Fruit fly (Drosophila melanogaster) whole organism, embryonic: ENCODE data around the gene Ak3.

Source experiments
- BtbVII ChIP-seq: fragments of 200-800 bp; sonication (Bioruptor generic); optimal IDR thresholded peaks from 3 replicates; lab custom pipeline; 2017; ENCODE audit warnings: missing biosample characterization, mild to moderate bottlenecking, missing genetic modification characterization
- CG1233 ChIP-seq: fragments of 200-800 bp; sonication (Bioruptor generic); optimal IDR thresholded peaks from 4 replicates; lab custom pipeline; 2018; ENCODE audit warnings: missing biosample characterization, mild to moderate bottlenecking, missing genetic modification characterization
- CG12942 ChIP-seq: fragments of 200-800 bp; sonication (Bioruptor generic); optimal IDR thresholded peaks from 3 replicates; lab custom pipeline; 2016; ENCODE audit warnings: missing biosample characterization, missing genetic modification characterization
- Lim3 ChIP-seq: fragments of 200-800 bp; sonication (Bioruptor generic); IDR thresholded peaks from 2 replicates; pipeline ENCODE4 v1.3.6; 2022; ENCODE audit warnings: missing biosample characterization, missing genetic modification characterization
- Nf-YC ChIP-seq: fragments of 200-800 bp; optimal IDR thresholded peaks from 3 replicates; lab custom pipeline; 2019; ENCODE audit warnings: missing biosample characterization, mild to moderate bottlenecking, missing genetic modification characterization, moderate library complexity
- az2 ChIP-seq: fragments of 200-800 bp; sonication (Bioruptor generic); optimal IDR thresholded peaks from 3 replicates; lab custom pipeline; 2016; ENCODE audit warnings: missing biosample characterization, missing genetic modification characterization
- ewg ChIP-seq: fragments of 200-800 bp; sonication (Bioruptor generic); optimal IDR thresholded peaks from 3 replicates; lab custom pipeline; 2017; ENCODE audit warnings: mild to moderate bottlenecking, missing biosample characterization, missing genetic modification reagents, missing genetic modification characterization
- gcm ChIP-seq: fragments of 200-800 bp; sonication (Bioruptor generic); optimal IDR thresholded peaks from 2 replicates; lab custom pipeline; 2019; ENCODE audit warnings: missing biosample characterization, mild to moderate bottlenecking, missing genetic modification characterization, moderate library complexity
- slp2 ChIP-seq: fragments of 200-800 bp; sonication (Bioruptor generic); optimal IDR thresholded peaks from 2 replicates; lab custom pipeline; 2016; ENCODE audit warnings: missing biosample characterization, missing genetic modification characterization
- tio ChIP-seq: fragments of 200-800 bp; sonication (Bioruptor generic); optimal IDR thresholded peaks from 2 replicates; lab custom pipeline; 2017; ENCODE audit warnings: missing biosample characterization, missing genetic modification characterization, inconsistent platforms

DNA sequence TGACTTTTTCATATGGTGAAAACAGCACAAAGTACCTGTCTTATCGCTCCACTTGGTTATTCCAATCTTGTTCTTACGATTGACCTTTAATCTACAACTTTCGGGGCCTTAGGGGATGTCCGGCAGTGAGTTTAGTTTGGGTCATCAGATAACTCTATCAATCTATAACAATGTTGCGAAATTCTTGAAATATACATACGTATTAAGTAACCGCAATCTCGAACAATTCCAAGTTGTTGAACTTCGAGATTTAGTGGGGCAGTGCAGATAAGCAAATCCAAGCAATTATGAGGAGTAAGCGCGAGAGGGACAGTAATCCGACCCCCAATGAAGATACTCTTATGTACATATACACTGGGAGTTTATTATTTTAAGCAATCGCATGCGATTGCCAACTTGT lies 18.8 kb downstream of the Ak3 start:
- no peak for TF ChIP-seq CG1233 (GFP tag; lab: Kevin White, UChicago)
- no peak for TF ChIP-seq slp2 (GFP tag; lab: Kevin White, UChicago)
- no peak for TF ChIP-seq BtbVII (GFP tag; lab: Kevin White, UChicago)
- TF ChIP-seq Nf-YC (tag; lab: Kevin White, UChicago): no peak
- TF ChIP-seq az2 (GFP tag; lab: Kevin White, UChicago): no peak
- TF ChIP-seq tio: no peak
- no peak for TF ChIP-seq ewg (GFP tag; lab: Kevin White, UChicago)
- no peak for TF ChIP-seq CG12942 (GFP tag; lab: Kevin White, UChicago)
- TF ChIP-seq gcm: no peak
- TF ChIP-seq Lim3 (GFP tag; lab: Robert Waterston, UW): no peak
